Worm (Caenorhabditis elegans): ENCODE data around the gene nipa-1.

DNA sequence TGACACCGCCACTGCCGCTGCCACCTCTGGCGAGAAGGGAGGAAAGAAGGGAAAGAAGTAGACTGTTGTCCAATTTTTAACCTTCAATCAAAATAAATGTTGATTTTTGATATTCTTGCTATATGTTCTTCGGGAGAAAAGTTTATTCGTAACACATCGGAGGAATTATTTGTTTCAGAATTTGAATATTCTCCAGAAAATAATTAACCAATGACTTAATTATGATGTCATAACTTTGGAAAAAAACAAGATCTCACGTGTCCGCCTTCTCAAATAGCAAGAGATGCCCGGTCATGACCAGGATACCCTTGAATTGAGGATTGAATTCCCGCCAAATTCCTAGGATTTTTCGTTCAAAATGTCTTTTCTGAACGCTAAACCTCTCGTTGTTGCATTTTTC, 57.8 kb downstream of the nipa-1 start:
- TF ChIP-seq dao-5 (tag; optimal IDR thresholded peaks at IDR 0.05), result no peak
- no peak for TF ChIP-seq him-1 (tag; optimal IDR thresholded peaks at IDR 0.05)
- TF ChIP-seq W03F9.2 (tag; optimal IDR thresholded peaks at IDR 0.05), result no peak

All from whole organism, L4/young adult.